Fruit fly (Drosophila melanogaster): Measurements from ENCODE around the gene CG33784.

Gene CG33784

DNA sequence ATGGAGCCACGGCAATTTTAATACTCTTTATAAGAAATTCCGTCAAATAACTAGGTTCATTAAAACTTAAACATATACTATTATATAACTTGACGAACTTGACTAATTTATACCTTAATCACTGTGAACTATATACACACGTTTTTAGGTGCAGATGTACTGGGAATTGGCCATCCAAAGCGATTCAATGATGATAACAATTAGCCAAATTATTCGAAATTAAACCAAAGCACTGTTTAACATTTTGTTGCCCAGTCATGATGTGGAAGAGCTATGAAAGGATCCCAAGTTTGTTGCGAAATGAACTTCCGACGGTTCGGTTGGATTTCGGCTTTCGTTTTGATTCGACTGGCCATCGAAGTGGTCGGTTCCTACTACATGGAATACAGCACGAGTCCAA, 5.4 kb upstream of the CG33784 start, which contains the start of gene CG33630:
TSS of gene CG33630 (plus strand) at position 301 of the 400 bp plus-strand sequence.
- TF ChIP-seq ttk (optimal IDR thresholded peaks at IDR 0.05) (no peak), insv (optimal IDR thresholded peaks at IDR 0.05) (no peak), Myc (optimal IDR thresholded peaks at IDR 0.05) (no peak), psq (optimal IDR thresholded peaks at IDR 0.05) (no peak), h (optimal IDR thresholded peaks at IDR 0.05) (no peak), Sin3A (optimal IDR thresholded peaks at IDR 0.05) (no peak)

DNA sequence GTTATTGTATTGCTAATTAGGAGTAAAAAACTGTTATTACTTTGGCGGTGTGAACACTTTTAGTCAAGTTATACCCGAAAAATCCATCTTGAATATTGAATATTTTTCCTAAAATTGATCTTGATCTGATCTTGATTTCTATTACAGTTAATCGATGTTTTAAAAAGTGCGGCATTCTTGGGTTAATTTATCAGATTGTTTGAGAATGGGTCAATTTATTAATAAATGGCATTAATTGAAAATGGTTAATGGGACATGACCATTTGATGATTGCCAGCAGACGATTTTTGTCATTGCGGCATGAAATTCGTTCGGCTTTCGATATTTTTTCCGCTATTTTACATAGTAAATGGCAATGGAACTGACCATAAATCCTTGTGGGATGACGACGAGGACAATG, 4.0 kb upstream of the CG33784 start, which contains the start of gene CG33631:
TSS of gene CG33631 (plus strand) at position 301 of the 400 bp plus-strand sequence.
- TF ChIP-seq h (optimal IDR thresholded peaks at IDR 0.05), result no peak
- TF ChIP-seq Myc (optimal IDR thresholded peaks at IDR 0.05), result no peak
- TF ChIP-seq ttk (optimal IDR thresholded peaks at IDR 0.05), result no peak
- no peak for TF ChIP-seq Sin3A (optimal IDR thresholded peaks at IDR 0.05)
- no peak for TF ChIP-seq psq (optimal IDR thresholded peaks at IDR 0.05)
- no peak for TF ChIP-seq insv (optimal IDR thresholded peaks at IDR 0.05)

DNA sequence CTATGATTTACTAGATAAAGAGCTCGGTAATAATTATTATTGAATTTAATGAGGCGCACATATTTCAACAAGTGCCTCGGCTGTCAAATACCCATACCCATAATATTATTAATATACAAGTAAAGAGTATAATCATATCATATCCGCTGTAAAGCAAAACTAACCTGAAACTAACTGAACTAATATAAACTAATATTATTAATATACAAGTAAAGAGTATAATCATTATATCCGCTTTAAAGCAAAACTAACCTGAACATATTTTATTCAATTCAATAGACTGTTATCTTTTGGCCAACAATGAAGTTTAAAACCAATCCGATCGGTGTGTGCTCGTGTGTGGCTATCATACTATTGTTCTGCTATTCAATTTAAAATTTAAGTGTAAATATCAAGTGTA, 1.2 kb upstream of the CG33784 start, which contains the start of gene CG33783:
TSS of gene CG33783 (plus strand) at position 301 of the 400 bp plus-strand sequence.
- TF ChIP-seq Myc (optimal IDR thresholded peaks at IDR 0.05) (no peak), ttk (optimal IDR thresholded peaks at IDR 0.05) (no peak), h (optimal IDR thresholded peaks at IDR 0.05) (no peak), insv (optimal IDR thresholded peaks at IDR 0.05) (no peak), psq (optimal IDR thresholded peaks at IDR 0.05) (no peak), Sin3A (optimal IDR thresholded peaks at IDR 0.05) (no peak)

DNA sequence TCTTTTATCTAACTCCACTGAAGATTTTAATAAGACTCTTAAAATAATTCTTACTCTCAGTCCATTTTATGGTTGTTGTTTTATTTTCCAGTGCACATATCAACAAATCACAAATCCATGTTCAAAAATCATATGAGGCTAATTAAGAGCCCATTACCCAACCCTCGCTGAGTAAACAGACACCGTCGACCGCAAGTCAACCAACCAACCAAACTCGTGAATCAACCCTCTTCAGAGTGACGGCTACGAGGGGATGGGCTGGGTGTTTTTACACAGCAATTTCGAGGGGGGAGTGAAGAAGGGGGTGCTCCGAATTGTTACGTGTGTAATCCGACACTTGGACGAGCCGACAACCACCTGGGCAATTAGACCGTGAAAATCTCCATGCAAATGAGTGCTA, 1.1 kb downstream of the CG33784 start:
- TF ChIP-seq h (optimal IDR thresholded peaks at IDR 0.05) (no peak), Myc (optimal IDR thresholded peaks at IDR 0.05) (no peak), ttk (optimal IDR thresholded peaks at IDR 0.05) (no peak), insv (optimal IDR thresholded peaks at IDR 0.05) (no peak), Sin3A (optimal IDR thresholded peaks at IDR 0.05) (no peak), psq (optimal IDR thresholded peaks at IDR 0.05) (no peak)

DNA sequence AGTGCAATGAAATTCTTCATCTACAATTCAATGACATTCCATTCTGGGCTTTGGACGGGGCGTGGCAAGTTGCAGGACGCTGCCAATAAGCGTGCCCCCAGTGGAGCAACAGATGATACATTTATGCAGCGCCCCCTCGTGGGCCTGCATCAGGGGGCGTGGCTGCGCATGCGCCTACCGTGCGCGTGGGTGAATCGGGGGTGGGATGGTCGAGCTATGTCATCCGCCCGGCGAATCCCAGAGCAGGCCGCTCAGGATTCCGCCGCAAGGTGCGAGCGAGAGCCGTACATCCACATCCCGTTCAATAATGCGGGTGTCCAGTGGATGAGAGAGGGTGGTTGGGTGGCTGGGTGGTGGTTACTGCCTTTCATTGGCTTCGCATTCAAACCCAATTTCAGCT, 2.5 kb downstream of the CG33784 start:
- TF ChIP-seq Sin3A (optimal IDR thresholded peaks at IDR 0.05) (no peak), ttk (optimal IDR thresholded peaks at IDR 0.05) (no peak), psq (optimal IDR thresholded peaks at IDR 0.05) (no peak), h (optimal IDR thresholded peaks at IDR 0.05) (no peak), Myc (optimal IDR thresholded peaks at IDR 0.05) (no peak), insv (optimal IDR thresholded peaks at IDR 0.05) (no peak)

DNA sequence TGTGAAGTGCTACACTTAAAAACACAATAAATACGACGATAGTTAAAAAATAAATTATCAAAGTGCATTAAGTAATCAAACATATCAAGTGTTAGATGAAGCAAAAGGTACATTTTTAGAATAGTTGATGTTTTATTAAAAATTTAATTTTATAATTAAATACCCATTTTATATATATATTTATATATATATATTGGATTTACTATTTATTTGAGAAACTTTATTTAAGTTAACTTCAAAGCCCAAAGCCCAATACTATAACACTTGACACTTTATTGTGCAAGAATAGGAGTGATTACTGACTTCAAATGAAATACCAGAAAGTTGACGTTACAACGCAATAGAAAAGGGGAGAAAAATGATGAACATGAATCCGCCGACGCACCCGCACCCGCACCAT, 3.1 kb downstream of the CG33784 start, which contains the start of gene nerfin-2:
TSS of gene nerfin-2 (plus strand) at position 301 of the 400 bp plus-strand sequence.
- TF ChIP-seq Myc (optimal IDR thresholded peaks at IDR 0.05), result no peak
- no peak for TF ChIP-seq h (optimal IDR thresholded peaks at IDR 0.05)
- TF ChIP-seq ttk (optimal IDR thresholded peaks at IDR 0.05), result no peak

DNA sequence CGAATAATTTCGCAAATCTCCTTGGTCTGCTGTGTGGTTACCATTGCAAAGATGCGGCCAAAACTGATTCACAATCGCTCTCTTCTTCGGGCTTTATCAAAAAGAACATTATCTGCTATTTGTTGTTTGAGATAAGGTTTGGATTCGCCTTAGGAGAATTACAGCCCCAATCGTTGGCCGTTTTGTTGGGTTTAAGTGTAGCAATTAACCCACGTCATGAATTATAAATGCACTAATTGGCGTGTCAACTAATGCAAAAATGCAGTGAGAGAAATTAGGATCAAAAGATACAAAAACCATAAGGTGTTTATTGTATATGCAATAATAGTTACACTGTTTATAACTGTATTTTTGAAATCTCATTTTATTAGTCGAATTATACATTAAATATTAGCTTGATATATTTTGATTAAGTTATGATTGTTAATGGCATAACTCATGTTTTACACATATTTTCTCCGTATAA, 7.7 kb downstream of the CG33784 start, which contains the start of gene Alp13:
TSS of gene Alp13 (minus strand) at position 51 of the 466 bp plus-strand sequence.
- TF ChIP-seq insv (optimal IDR thresholded peaks at IDR 0.05) (no peak), Sin3A (optimal IDR thresholded peaks at IDR 0.05) (no peak), ttk (optimal IDR thresholded peaks at IDR 0.05) (no peak), Myc (optimal IDR thresholded peaks at IDR 0.05) (no peak), psq (optimal IDR thresholded peaks at IDR 0.05) (no peak), h (optimal IDR thresholded peaks at IDR 0.05) (no peak)

DNA sequence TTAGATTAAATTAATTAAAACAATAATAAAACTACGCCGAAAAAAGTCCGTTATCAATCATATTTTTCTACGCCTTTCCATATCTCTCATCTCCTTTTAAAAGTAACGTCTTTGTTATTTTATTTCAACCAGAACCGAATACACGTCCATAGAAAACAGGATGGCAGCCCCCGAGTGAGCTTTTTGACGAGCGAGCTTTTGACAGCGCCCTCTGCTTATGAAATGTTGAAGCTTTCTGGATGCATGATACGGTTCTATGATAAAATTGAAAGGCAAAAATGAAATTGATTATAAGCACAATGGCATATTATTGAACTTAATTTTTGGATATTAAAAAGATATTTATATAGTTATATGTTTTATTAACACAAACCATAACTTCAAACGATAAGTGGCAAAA, 9.0 kb downstream of the CG33784 start:
- no peak for TF ChIP-seq Sin3A (optimal IDR thresholded peaks at IDR 0.05)

DNA sequence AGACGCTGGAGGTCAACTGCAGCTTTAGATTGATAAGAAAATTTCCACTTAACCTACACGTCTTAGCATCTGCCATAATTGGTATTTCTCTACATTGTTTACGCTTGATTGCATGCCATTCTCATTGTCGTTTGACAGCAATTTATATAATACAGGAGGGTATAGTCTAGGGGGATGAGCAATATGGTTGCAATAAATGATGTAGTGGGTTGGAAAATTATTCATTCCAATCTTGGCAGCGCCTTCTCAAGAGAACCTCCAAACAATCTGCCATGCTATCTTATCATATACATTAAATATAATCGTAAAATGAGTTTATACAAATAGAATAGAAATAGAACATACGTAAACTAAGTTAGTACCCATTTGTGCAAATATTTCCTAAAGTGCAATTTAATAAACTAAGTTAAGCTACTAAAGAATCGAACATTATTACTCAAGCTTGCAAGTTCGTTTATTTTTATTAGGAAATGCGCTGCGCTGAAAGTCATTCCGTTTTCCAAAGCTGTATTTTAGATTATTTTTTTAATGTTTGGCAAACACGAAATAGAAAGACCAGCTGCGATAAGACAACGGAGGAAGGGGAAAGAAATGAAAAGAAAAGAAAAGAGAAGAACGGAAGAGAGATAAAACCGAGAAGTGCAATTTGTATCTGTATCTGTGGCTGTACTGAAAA, 10.9 kb downstream of the CG33784 start:
- TF ChIP-seq insv (optimal IDR thresholded peaks at IDR 0.05), result no peak
- no peak for TF ChIP-seq Myc (optimal IDR thresholded peaks at IDR 0.05)
- TF ChIP-seq psq (optimal IDR thresholded peaks at IDR 0.05), result no peak
- TF ChIP-seq h (optimal IDR thresholded peaks at IDR 0.05), result no peak
- no peak for TF ChIP-seq ttk (optimal IDR thresholded peaks at IDR 0.05)
- TF ChIP-seq Sin3A (optimal IDR thresholded peaks at IDR 0.05), result no peak

DNA sequence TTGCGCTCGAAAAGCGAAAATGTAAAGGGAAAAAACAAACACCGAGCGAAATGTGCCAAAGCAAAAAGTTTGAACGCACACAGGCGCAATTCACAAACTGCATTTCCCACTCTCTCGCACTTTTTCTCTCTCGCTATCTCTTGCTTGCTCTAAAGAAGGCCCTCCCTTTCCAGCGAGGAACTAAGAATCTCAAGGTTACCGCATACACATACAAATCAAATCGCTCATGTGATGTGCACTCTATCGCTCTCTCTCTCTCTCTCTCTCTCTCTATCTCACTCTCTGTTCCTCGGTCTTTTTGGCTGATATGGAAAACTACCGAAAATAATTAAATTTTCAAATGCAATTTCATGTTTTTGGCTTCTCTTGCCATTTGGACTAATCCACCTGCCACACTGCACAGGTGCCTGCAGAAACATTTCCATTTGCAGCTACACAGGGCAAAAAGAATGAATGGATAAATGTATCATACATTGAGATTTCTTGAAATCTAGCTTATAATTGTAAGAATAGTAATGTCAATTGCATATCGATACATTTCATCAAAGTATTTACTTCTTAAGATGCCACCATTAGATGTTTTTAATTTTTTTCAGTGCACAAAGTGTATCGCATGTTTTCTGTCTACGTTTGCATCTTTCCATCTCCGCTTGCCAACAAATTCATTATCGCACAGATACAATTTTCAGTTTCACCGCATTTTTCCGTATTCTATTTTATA, 11.7 kb downstream of the CG33784 start:
- TF ChIP-seq psq (optimal IDR thresholded peaks at IDR 0.05), result no peak
- TF ChIP-seq ttk (optimal IDR thresholded peaks at IDR 0.05), result no peak
- no peak for TF ChIP-seq h (optimal IDR thresholded peaks at IDR 0.05)
- no peak for TF ChIP-seq Sin3A (optimal IDR thresholded peaks at IDR 0.05)
- TF ChIP-seq Myc (optimal IDR thresholded peaks at IDR 0.05), result no peak
- no peak for TF ChIP-seq insv (optimal IDR thresholded peaks at IDR 0.05)

DNA sequence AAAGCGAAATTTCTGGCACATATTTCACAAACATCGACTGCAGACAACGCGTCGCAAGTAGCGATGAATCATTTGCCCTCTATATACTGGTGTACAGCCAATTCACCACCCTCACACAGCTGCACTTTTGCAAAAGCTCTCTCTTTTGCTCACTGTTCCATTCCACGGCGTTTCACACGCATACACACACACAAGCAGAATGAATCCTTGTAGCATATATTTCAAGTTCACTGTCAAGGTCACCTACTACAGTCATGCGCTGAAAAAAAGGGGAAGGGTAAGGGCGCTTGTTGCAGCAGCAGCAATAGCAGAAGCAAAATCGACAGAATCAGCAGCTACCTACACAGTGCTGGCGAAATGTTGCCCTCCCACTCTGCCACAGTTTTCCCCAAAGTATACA, 13.0 kb downstream of the CG33784 start:
- TF ChIP-seq Myc (optimal IDR thresholded peaks at IDR 0.05) (no peak), psq (optimal IDR thresholded peaks at IDR 0.05) (no peak), insv (optimal IDR thresholded peaks at IDR 0.05) (no peak), Sin3A (optimal IDR thresholded peaks at IDR 0.05) (no peak), h (optimal IDR thresholded peaks at IDR 0.05) (no peak), ttk (optimal IDR thresholded peaks at IDR 0.05) (no peak)

DNA sequence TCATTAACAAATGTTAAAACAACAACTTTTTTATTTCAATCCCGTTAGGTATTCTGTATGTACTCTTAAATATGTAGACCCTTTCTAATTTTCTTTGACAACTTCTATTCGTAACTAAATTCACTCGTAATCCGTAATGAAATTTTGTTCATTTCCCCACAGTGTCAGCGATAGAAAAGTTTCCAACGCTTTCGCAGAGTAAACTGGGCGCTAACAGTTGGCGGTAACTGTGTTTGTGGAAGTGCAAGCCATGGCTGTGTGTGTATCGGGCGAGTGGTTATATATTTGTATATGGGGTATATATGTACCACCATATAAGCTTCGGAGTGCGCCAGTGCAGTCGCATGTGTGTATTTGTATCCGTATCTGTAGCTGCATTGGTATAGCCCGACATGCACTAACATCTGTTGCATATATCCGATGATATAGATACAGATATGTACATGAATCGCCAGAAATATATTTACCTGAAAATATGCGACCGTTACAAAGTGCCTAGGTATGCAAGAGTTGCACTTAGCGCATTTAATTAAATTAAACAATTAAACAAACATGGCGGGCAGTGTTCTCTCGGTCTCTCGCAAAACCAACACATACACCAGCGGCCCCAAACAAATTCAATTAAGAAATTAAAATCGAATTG, 13.9 kb downstream of the CG33784 start:
- no peak for TF ChIP-seq h (optimal IDR thresholded peaks at IDR 0.05)
- TF ChIP-seq insv (optimal IDR thresholded peaks at IDR 0.05), result no peak
- TF ChIP-seq psq (optimal IDR thresholded peaks at IDR 0.05), result no peak
- no peak for TF ChIP-seq Sin3A (optimal IDR thresholded peaks at IDR 0.05)
- TF ChIP-seq Myc (optimal IDR thresholded peaks at IDR 0.05), result no peak
- TF ChIP-seq ttk (optimal IDR thresholded peaks at IDR 0.05), result no peak

All from Kc167 (cell line).